Fruit fly (Drosophila melanogaster) whole organism, embryonic: ENCODE measurements around the gene Sulf1.

Experiments used
- ATbp ChIP-seq: fragments of 200-800 bp; sonication (Bioruptor generic); optimal IDR thresholded peaks from 2 replicates; lab custom pipeline; 2017; ENCODE audit warnings: missing biosample characterization, mild to moderate bottlenecking, missing genetic modification characterization, missing genetic modification reagents
- Bteb2 ChIP-seq: fragments of 200-800 bp; sonication (Bioruptor generic); optimal IDR thresholded peaks from 2 replicates; lab custom pipeline; 2016; ENCODE audit warnings: missing biosample characterization, missing genetic modification characterization
- CG10147 ChIP-seq: fragments of 200-800 bp; sonication (Bioruptor generic); optimal IDR thresholded peaks from 2 replicates; lab custom pipeline; 2019; ENCODE audit warnings: missing biosample characterization, mild to moderate bottlenecking, missing genetic modification characterization, moderate library complexity
- CG1233 ChIP-seq: fragments of 200-800 bp; sonication (Bioruptor generic); optimal IDR thresholded peaks from 4 replicates; lab custom pipeline; 2018; ENCODE audit warnings: missing biosample characterization, mild to moderate bottlenecking, missing genetic modification characterization
- CG13287 ChIP-seq: fragments of 200-800 bp; sonication (Bioruptor generic); IDR thresholded peaks from 2 replicates; pipeline ENCODE4 v1.3.6; 2022; ENCODE audit warnings: missing biosample characterization, missing genetic modification characterization; ENCODE audit not compliant: partially characterized antibody
- CG1647 ChIP-seq: fragments of 200-800 bp; sonication (Bioruptor generic); optimal IDR thresholded peaks from 3 replicates; lab custom pipeline; 2016; ENCODE audit warnings: missing biosample characterization, missing genetic modification characterization
- CG31441 ChIP-seq: fragments of 200-800 bp; sonication (Bioruptor generic); IDR thresholded peaks from 2 replicates; pipeline ENCODE4 v1.3.6; 2022; ENCODE audit warnings: missing biosample characterization, missing genetic modification characterization
- CG3407 ChIP-seq: fragments of 200-800 bp; sonication (Bioruptor generic); optimal IDR thresholded peaks from 2 replicates; lab custom pipeline; 2018; ENCODE audit warnings: missing biosample characterization, mild to moderate bottlenecking, missing genetic modification characterization
- CG34422 ChIP-seq: fragments of 200-800 bp; sonication (Bioruptor generic); IDR thresholded peaks from 3 replicates; pipeline ENCODE4 v1.3.6; 2022; ENCODE audit warnings: missing biosample characterization, missing genetic modification characterization
- CG4282 ChIP-seq: fragments of 200-800 bp; sonication (Bioruptor generic); optimal IDR thresholded peaks from 2 replicates; lab custom pipeline; 2016; ENCODE audit warnings: missing biosample characterization, missing genetic modification characterization
- CG6791 ChIP-seq: fragments of 200-800 bp; sonication (Bioruptor generic); IDR thresholded peaks from 3 replicates; pipeline ENCODE4 v1.3.6; 2022; ENCODE audit warnings: missing biosample characterization, missing genetic modification characterization; ENCODE audit not compliant: partially characterized antibody
- Camta ChIP-seq: fragments of 200-800 bp; sonication (Bioruptor generic); optimal IDR thresholded peaks from 2 replicates; lab custom pipeline; 2016; ENCODE audit warnings: missing biosample characterization, missing genetic modification characterization
- Dll ChIP-seq: fragments of 200-800 bp; sonication (Bioruptor generic); IDR thresholded peaks from 4 replicates; pipeline ENCODE4 v1.3.6; 2022; ENCODE audit warnings: missing biosample characterization, missing genetic modification characterization; ENCODE audit not compliant: partially characterized antibody
- Fer3 ChIP-seq: fragments of 200-800 bp; sonication (Bioruptor generic); optimal IDR thresholded peaks from 2 replicates; lab custom pipeline; 2018; ENCODE audit warnings: missing biosample characterization, mild to moderate bottlenecking, missing genetic modification characterization, moderate library complexity
- MBD-R2 ChIP-seq: fragments of 200-800 bp; sonication (Bioruptor generic); IDR thresholded peaks from 2 replicates; pipeline ENCODE4 v1.3.6; 2022; ENCODE audit warnings: missing biosample characterization, missing genetic modification characterization
- MESR4 ChIP-seq: fragments of 200-800 bp; sonication (Bioruptor generic); optimal IDR thresholded peaks from 2 replicates; lab custom pipeline; 2018; ENCODE audit warnings: missing biosample characterization, mild to moderate bottlenecking, missing genetic modification characterization, moderate library complexity
- Max ChIP-seq: fragments of 200-800 bp; sonication (Bioruptor generic); optimal IDR thresholded peaks from 2 replicates; lab custom pipeline; 2016; ENCODE audit warnings: missing biosample characterization, mild to moderate bottlenecking, missing genetic modification characterization
- Mes4 ChIP-seq: fragments of 200-800 bp; sonication (Bioruptor generic); optimal IDR thresholded peaks from 2 replicates; lab custom pipeline; 2016; ENCODE audit warnings: missing biosample characterization, missing genetic modification characterization
- NFAT ChIP-seq: fragments of 200-800 bp; sonication (Bioruptor generic); IDR thresholded peaks from 2 replicates; pipeline ENCODE4 v1.3.6; 2022; ENCODE audit warnings: missing biosample characterization, missing genetic modification characterization
- Nf-YB ChIP-seq: fragments of 200-800 bp; sonication (Bioruptor generic); optimal IDR thresholded peaks from 3 replicates; lab custom pipeline; 2019; ENCODE audit warnings: missing biosample characterization, mild to moderate bottlenecking, missing genetic modification characterization, moderate library complexity
- Pdp1 ChIP-seq, 2 experiments: fragments of 200-800 bp; sonication (Bioruptor generic); optimal IDR thresholded peaks; 3 replicates each; lab custom pipeline; 2016; ENCODE audit warnings: missing biosample characterization in 2 of 2, missing genetic modification characterization in 2 of 2, mild to moderate bottlenecking in 1 of 2, moderate library complexity in 1 of 2
- Scr ChIP-seq: fragments of 200-800 bp; sonication (Bioruptor generic); IDR thresholded peaks from 2 replicates; pipeline ENCODE4 v1.3.6; 2022; ENCODE audit warnings: missing biosample characterization, missing genetic modification characterization; ENCODE audit not compliant: partially characterized antibody
- ara ChIP-seq: fragments of 200-800 bp; sonication (Bioruptor generic); IDR thresholded peaks from 2 replicates; pipeline ENCODE4 v1.3.6; 2022; ENCODE audit warnings: missing biosample characterization, missing genetic modification characterization
- bbx ChIP-seq: fragments of 200-800 bp; sonication (Bioruptor generic); IDR thresholded peaks from 2 replicates; pipeline ENCODE4 v1.3.6; 2022; ENCODE audit warnings: missing biosample characterization, missing genetic modification characterization; ENCODE audit not compliant: partially characterized antibody
- bsh ChIP-seq, 2 experiments: fragments of 200-800 bp; sonication (Bioruptor generic); optimal IDR thresholded peaks; 2 replicates each; lab custom pipeline; 2017 to 2018; ENCODE audit warnings: mild to moderate bottlenecking in 2 of 2, missing biosample characterization in 2 of 2, missing genetic modification characterization in 2 of 2, moderate library complexity in 1 of 2
- cad ChIP-seq: fragments of >200 bp; optimal IDR thresholded peaks from 2 replicates; lab custom pipeline; 2017; ENCODE audit warnings: missing biosample characterization, missing genetic modification characterization
- chif ChIP-seq, 2 experiments: fragments of 200-800 bp; sonication (Bioruptor generic); optimal IDR thresholded peaks; 3 replicates each; lab custom pipeline; 2016; ENCODE audit warnings: missing biosample characterization in 2 of 2, missing genetic modification characterization in 2 of 2
- ci ChIP-seq: fragments of 200-800 bp; sonication (Bioruptor generic); IDR thresholded peaks from 3 replicates; pipeline ENCODE4 v1.3.6; 2022; ENCODE audit warnings: missing biosample characterization, missing genetic modification characterization
- cwo ChIP-seq: fragments of 200-800 bp; sonication (Bioruptor generic); optimal IDR thresholded peaks from 3 replicates; lab custom pipeline; 2017; ENCODE audit warnings: missing biosample characterization, missing genetic modification characterization, mild to moderate bottlenecking, moderate library complexity, missing genetic modification reagents
- dan ChIP-seq: fragments of 200-800 bp; sonication (Bioruptor generic); IDR thresholded peaks from 2 replicates; pipeline ENCODE4 v1.3.6; 2022; ENCODE audit warnings: missing biosample characterization, missing genetic modification characterization
- dm ChIP-seq: fragments of 200-800 bp; sonication (Bioruptor generic); optimal IDR thresholded peaks from 3 replicates; lab custom pipeline; 2016; ENCODE audit warnings: missing biosample characterization, missing genetic modification characterization
- ftz-f1 ChIP-seq: fragments of 200-800 bp; sonication (Bioruptor generic); optimal IDR thresholded peaks from 2 replicates; lab custom pipeline; 2016; ENCODE audit warnings: missing biosample characterization, missing genetic modification characterization
- gem ChIP-seq: fragments of 200-800 bp; sonication (Bioruptor generic); optimal IDR thresholded peaks from 2 replicates; lab custom pipeline; 2019; ENCODE audit warnings: missing biosample characterization, mild to moderate bottlenecking, missing genetic modification characterization, moderate library complexity
- gfzf ChIP-seq: fragments of 200-800 bp; sonication (Bioruptor generic); optimal IDR thresholded peaks from 2 replicates; lab custom pipeline; 2016; ENCODE audit warnings: missing biosample characterization, mild to moderate bottlenecking, missing genetic modification characterization, moderate library complexity
- lmd ChIP-seq: fragments of 200-800 bp; sonication (Bioruptor generic); IDR thresholded peaks from 2 replicates; pipeline ENCODE4 v1.3.6; 2022; ENCODE audit warnings: missing biosample characterization, missing genetic modification characterization
- pzg ChIP-seq: fragments of 200-800 bp; sonication (Bioruptor generic); optimal IDR thresholded peaks from 3 replicates; lab custom pipeline; 2018; ENCODE audit warnings: missing biosample characterization, mild to moderate bottlenecking, missing genetic modification characterization, moderate library complexity
- sens ChIP-seq: fragments of 200-800 bp; sonication (Bioruptor generic); peaks from one replicate; lab custom pipeline; 2016; ENCODE audit warnings: missing biosample characterization, missing genetic modification characterization
- slou ChIP-seq: fragments of 200-800 bp; sonication (Bioruptor generic); optimal IDR thresholded peaks from 3 replicates; lab custom pipeline; 2016; ENCODE audit warnings: missing biosample characterization, missing genetic modification characterization
- ssp ChIP-seq: fragments of 200-800 bp; sonication (Bioruptor generic); IDR thresholded peaks from 2 replicates; pipeline ENCODE4 v1.3.6; 2022; ENCODE audit warnings: missing biosample characterization, missing genetic modification characterization
- tna ChIP-seq: fragments of 200-800 bp; sonication (Bioruptor generic); IDR thresholded peaks from 2 replicates; pipeline ENCODE4 v1.3.6; 2022; ENCODE audit warnings: missing biosample characterization, missing genetic modification characterization; ENCODE audit not compliant: partially characterized antibody
- zfh1 ChIP-seq: fragments of 200-800 bp; sonication (Bioruptor generic); IDR thresholded peaks from 3 replicates; pipeline ENCODE4 v1.3.6; 2022; ENCODE audit warnings: missing biosample characterization, missing genetic modification characterization

The Sulf1 gene

DNA sequence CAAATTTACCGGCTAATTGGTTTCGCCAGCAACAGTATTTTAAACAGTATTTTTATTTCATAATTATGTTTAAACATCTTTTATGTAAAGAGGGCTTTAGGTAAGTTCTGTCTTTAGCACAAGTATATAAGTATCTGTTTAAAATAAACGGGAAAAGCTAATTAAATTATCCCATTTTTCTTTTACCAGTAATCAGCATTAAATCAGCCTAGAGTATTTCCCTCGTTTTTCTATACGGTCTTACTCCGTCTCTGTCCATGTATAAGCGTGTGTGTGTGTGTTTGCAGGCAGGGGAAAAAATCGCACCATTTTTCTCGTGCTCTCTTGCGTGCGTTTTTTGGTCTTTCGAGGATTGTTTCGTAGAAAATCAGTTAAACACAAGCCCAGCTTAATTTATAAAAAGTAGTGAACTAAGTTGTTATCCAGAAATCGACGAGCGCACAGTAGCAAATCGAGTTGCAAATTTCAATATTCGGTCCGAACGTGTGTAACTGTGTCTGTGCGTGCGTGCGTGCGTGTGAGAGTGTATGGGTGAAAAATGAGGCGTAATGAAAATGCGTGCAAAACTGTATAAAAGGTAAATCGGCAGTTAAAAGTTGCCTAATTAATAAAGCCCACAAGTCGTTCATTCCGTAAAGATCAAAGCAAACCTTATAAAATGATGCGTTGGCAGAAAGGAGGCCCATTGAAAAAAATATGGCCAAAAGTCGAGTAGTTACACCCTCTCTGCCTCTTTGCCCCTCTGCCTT lies 66.4 kb downstream of the Sulf1 start (continued):
- TF ChIP-seq gem (tag; lab: Kevin White, UChicago), result no peak
- TF ChIP-seq cad (GFP tag; lab: Kevin White, UChicago), result no peak
- no peak for TF ChIP-seq CG1647 (GFP tag; lab: Kevin White, UChicago)

DNA sequence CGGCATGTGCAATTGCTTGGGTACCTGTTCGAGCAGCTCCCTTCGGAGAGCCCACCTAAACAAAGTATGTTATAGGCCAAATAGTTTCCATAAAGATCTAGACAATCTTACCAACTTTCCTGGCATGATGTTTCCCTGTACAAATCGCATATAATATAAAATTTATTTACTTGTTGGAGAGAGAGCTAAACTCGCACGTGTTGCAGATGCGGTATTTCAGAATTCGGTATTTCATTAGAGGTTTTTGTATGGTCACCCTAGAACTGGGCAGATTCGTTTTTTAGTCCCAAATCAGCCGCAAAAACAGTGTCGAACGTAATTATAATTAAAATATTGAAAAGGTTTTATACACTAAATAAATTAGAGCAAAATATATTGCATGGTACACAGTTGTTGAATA lies 67.2 kb downstream of the Sulf1 start, which contains the start of the genes Mat89Ba and gish:
Gene Mat89Ba (minus strand): TSS at position 231 of the 400 bp plus-strand sequence.
Gene gish (plus strand): TSS at position 268 of the 400 bp plus-strand sequence.
- TF ChIP-seq Bteb2 (GFP tag; lab: Kevin White, UChicago), result no peak
- TF ChIP-seq gfzf (GFP tag; lab: Kevin White, UChicago), result peak; percentile 45
- peak; percentile 77 for TF ChIP-seq ftz-f1 (GFP tag; lab: Kevin White, UChicago)
- peak; percentile 68 for TF ChIP-seq Max (GFP tag; lab: Kevin White, UChicago)
- TF ChIP-seq bsh (GFP tag; optimal IDR thresholded peaks at IDR 0.05; lab: Kevin White, UChicago), result no peak
- no peak for TF ChIP-seq Fer3 (tag; lab: Kevin White, UChicago)
- peak; percentile 48 for TF ChIP-seq MESR4 (GFP tag; lab: Kevin White, UChicago)
- TF ChIP-seq CG4282, result no peak
- TF ChIP-seq cwo (GFP tag; lab: Kevin White, UChicago), result peak; percentile 85
- no peak for TF ChIP-seq Camta (GFP tag; lab: Kevin White, UChicago)
- peak; percentile 71 for TF ChIP-seq dm (GFP tag; lab: Kevin White, UChicago)
- TF ChIP-seq MBD-R2 (GFP tag; lab: Robert Waterston, UW), result 0 out of 2 replicates have a peak, but pooled peaks have one; percentile 18
- TF ChIP-seq pzg (GFP tag; lab: Kevin White, UChicago), result peak; percentile 26
- no peak for TF ChIP-seq Nf-YB
- peak; percentile 25; the same call in 1 of the 2 replicates for TF ChIP-seq CG13287 (GFP tag; lab: Robert Waterston, UW)
- TF ChIP-seq, all 482 proteins: peak for 9

DNA sequence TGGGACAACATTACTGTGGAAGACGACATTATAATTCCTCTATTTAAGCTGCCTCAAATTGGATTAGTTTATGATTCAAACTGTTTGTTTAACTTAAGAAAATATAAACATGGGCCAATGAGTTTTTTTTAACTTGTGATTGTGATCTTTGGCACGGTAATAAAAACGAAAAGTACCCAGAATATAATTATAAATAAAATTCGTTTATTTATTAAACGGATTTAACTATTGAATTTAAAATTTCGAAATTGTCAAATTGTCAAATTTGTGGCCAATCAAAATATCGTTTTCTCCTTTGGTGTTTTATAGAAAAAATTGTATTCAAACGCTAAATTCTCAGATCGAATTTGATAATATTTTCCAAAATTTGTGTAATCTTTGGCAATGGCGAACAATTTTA lies 72.7 kb downstream of the Sulf1 start, which contains the start of gene Mst89B:
Gene Mst89B (plus strand): TSS at position 301 of the 400 bp plus-strand sequence.
- TF ChIP-seq CG1233 (GFP tag; lab: Kevin White, UChicago) (no peak), slou (GFP tag; lab: Kevin White, UChicago) (no peak), lmd (GFP tag; lab: Robert Waterston, UW) (no peak), ssp (GFP tag; lab: Robert Waterston, UW) (no peak), NFAT (GFP tag; lab: Robert Waterston, UW) (no peak), ATbp (GFP tag; lab: Kevin White, UChicago) (no peak), ci (GFP tag; lab: Robert Waterston, UW) (no peak), CG3407 (GFP tag; lab: Kevin White, UChicago) (no peak)

DNA sequence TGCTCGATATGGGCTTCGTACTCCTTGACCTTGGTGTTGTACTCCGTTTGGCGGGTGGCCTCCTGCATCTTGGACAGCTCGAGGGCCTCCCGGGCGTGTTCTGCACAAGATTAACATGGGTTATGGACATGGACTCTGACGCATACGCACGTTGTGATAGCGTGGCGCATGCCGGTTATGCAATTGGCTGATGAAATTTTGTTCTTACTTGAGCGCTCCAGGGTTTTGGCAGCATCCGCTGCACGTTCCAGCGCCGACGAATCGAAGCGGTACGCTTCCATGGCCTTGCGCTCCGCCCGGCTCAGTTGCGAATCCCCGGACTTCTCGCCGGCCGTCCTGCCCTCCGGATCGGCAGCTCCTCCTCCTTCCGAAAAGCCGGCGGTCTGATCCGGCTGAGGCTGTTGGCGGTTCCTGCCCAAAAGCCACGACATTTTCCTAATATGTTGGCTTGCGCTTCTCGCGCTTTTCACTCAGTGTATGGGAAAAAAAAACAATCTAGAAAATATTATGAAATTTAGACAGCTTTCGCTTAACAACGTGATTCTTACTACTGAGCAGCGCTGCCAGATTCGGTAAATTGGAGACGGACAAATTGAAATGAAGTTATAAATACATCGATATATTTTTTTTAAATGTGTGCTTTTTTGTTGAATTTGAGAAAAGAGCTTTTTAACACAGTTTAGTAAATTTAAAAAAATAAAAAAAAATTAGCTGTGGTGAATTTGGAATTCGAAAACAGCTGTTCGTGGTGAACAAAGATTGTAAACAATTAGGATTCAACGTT lies 75.7 kb downstream of the Sulf1 start, which contains the start of the genes bor and asun:
Gene bor (minus strand): TSS at position 594 of the 784 bp plus-strand sequence.
Gene asun (plus strand): TSS at position 750 of the 784 bp plus-strand sequence.
- TF ChIP-seq CG31441 (GFP tag; lab: Robert Waterston, UW) (no peak), CG10147 (no peak), Scr (GFP tag; lab: Robert Waterston, UW) (peak; percentile 74), dan (GFP tag; lab: Robert Waterston, UW) (no peak), sens (GFP tag; lab: Kevin White, UChicago) (peak; percentile 66), Pdp1 (GFP tag; optimal IDR thresholded peaks at IDR 0.05; lab: Kevin White, UChicago) (peak in 1 of 2 experiments; percentile 96), tna (GFP tag; lab: Robert Waterston, UW) (no peak), pzg (GFP tag; lab: Kevin White, UChicago) (peak; percentile 66), CG34422 (GFP tag; lab: Robert Waterston, UW) (peak; percentile 72; the same call in 1 of the 3 replicates), bbx (GFP tag; lab: Robert Waterston, UW) (peak; percentile 78), zfh1 (GFP tag; lab: Robert Waterston, UW) (0 out of 3 replicates have a peak, but pooled peaks have one; percentile 45), Mes4 (peak; percentile 12), chif (GFP tag; optimal IDR thresholded peaks at IDR 0.05; lab: Kevin White, UChicago) (peak in 1 of 2 experiments; percentile 17), CG6791 (GFP tag; lab: Robert Waterston, UW) (0 out of 3 replicates have a peak, but pooled peaks have one; percentile 20), ara (peak; percentile 23; the same call in 1 of the 2 replicates), Dll (peak; percentile 85)
